Worm (Caenorhabditis elegans): ENCODE data around the gene W02D7.6.

ce11 chrV:8302522-8302921 lies 1.2 kb upstream of the W02D7.6 start, which contains the start of gene sel-9:
- TF ChIP-seq dao-5 (tag; optimal IDR thresholded peaks at IDR 0.05) (no peak), him-1 (tag; optimal IDR thresholded peaks at IDR 0.05) (no peak)
